Worm (Caenorhabditis elegans) whole organism, young adult: ENCODE measurements around the gene elp-1.

ENCODE experiments used
- B0019.2 ChIP-seq: fragments of 200-800 bp; sonication (Bioruptor generic); conservative IDR thresholded peaks from 2 replicates; pipeline ENCODE4 v1.3.6; 2022; ENCODE audit warnings: missing genetic modification reagents, missing genetic modification characterization, missing compliant biosample characterization
- F49E8.2 ChIP-seq: sonication (generic microtip); optimal IDR thresholded peaks from 3 replicates; lab custom pipeline; 2017; ENCODE audit warnings: missing genetic modification characterization, mild to moderate bottlenecking, missing compliant biosample characterization, antibody characterized with exemption, moderate library complexity; ENCODE audit not compliant: insufficient read depth
- F57A8.1 ChIP-seq: fragments of 200-800 bp; sonication (Bioruptor generic); optimal IDR thresholded peaks from 2 replicates; lab custom pipeline; 2018; ENCODE audit warnings: mild to moderate bottlenecking, missing genetic modification characterization, moderate library complexity, missing compliant biosample characterization
- T26A5.8 ChIP-seq: sonication (generic microtip); optimal IDR thresholded peaks from 2 replicates; lab custom pipeline; 2016; ENCODE audit warnings: missing genetic modification characterization, missing compliant biosample characterization
- Y53F4B.3 ChIP-seq: fragments of 200-800 bp; sonication (Bioruptor generic); IDR thresholded peaks from 2 replicates; pipeline ENCODE4 v1.3.6; 2022; ENCODE audit warnings: missing genetic modification reagents, missing genetic modification characterization, missing compliant biosample characterization
- ZK185.1 ChIP-seq: sonication (generic microtip); optimal IDR thresholded peaks from 2 replicates; lab custom pipeline; 2016; ENCODE audit warnings: mild to moderate bottlenecking, missing genetic modification characterization, missing compliant biosample characterization; ENCODE audit not compliant: poor library complexity, severe bottlenecking
- akir-1 ChIP-seq: fragments of 200-800 bp; sonication (Bioruptor generic); optimal IDR thresholded peaks from 2 replicates; lab custom pipeline; 2018; ENCODE audit warnings: mild to moderate bottlenecking, missing genetic modification characterization, moderate library complexity, missing compliant biosample characterization
- aptf-2 ChIP-seq: fragments of 200-800 bp; sonication (Bioruptor generic); conservative IDR thresholded peaks from 2 replicates; pipeline ENCODE4 v1.3.6; 2022; ENCODE audit warnings: missing genetic modification reagents, missing genetic modification characterization, missing compliant biosample characterization
- atf-7 ChIP-seq: sonication (generic microtip); optimal IDR thresholded peaks from 2 replicates; lab custom pipeline; 2017; ENCODE audit warnings: mild to moderate bottlenecking, missing genetic modification characterization, missing compliant biosample characterization
- ceh-27 ChIP-seq: fragments of 200-800 bp; sonication (Bioruptor generic); optimal IDR thresholded peaks from 2 replicates; lab custom pipeline; 2018; ENCODE audit warnings: mild to moderate bottlenecking, missing genetic modification characterization, moderate library complexity, missing compliant biosample characterization
- ceh-91 ChIP-seq: fragments of 200-800 bp; sonication (Bioruptor generic); IDR thresholded peaks from 2 replicates; pipeline ENCODE4 v1.3.6; 2022; ENCODE audit warnings: missing genetic modification reagents, missing genetic modification characterization, missing compliant biosample characterization
- die-1 ChIP-seq: sonication (generic microtip); optimal IDR thresholded peaks from 2 replicates; lab custom pipeline; 2016; ENCODE audit warnings: missing genotype, mild to moderate bottlenecking, missing genetic modification characterization, missing compliant biosample characterization
- him-1 ChIP-seq: sonication (generic microtip); optimal IDR thresholded peaks from 2 replicates; lab custom pipeline; 2016; ENCODE audit warnings: missing genotype, missing genetic modification reagents, missing genetic modification characterization, missing compliant biosample characterization
- lag-1 ChIP-seq: fragments of 200-800 bp; sonication (Bioruptor generic); IDR thresholded peaks from 2 replicates; pipeline ENCODE4 v1.3.6; 2022; ENCODE audit warnings: missing genetic modification reagents, missing genetic modification characterization, missing compliant biosample characterization
- let-526 ChIP-seq: fragments of 200-800 bp; sonication (Bioruptor generic); IDR thresholded peaks from 2 replicates; pipeline ENCODE4 v1.3.6; 2022; ENCODE audit warnings: missing genetic modification reagents, missing genetic modification characterization, missing compliant biosample characterization
- lin-40 ChIP-seq: sonication (generic microtip); optimal IDR thresholded peaks from 2 replicates; lab custom pipeline; 2016; ENCODE audit warnings: missing genetic modification characterization, mild to moderate bottlenecking, missing compliant biosample characterization, missing genotype, missing genetic modification reagents
- lin-54 ChIP-seq: fragments of 200-800 bp; sonication (Bioruptor generic); optimal IDR thresholded peaks from 2 replicates; lab custom pipeline; 2018; ENCODE audit warnings: mild to moderate bottlenecking, missing genetic modification characterization, missing compliant biosample characterization
- madf-6 ChIP-seq: fragments of 200-800 bp; sonication (Bioruptor generic); IDR thresholded peaks from 2 replicates; pipeline ENCODE4 v1.3.6; 2022; ENCODE audit warnings: missing genetic modification reagents, missing genetic modification characterization, missing compliant biosample characterization
- mcd-1 ChIP-seq: fragments of 200-800 bp; sonication (Bioruptor generic); IDR thresholded peaks from 2 replicates; pipeline ENCODE4 v1.3.6; 2022; ENCODE audit warnings: missing genetic modification reagents, missing genetic modification characterization, missing compliant biosample characterization
- mes-4 ChIP-seq: sonication (generic microtip); optimal IDR thresholded peaks from 2 replicates; lab custom pipeline; 2016; ENCODE audit warnings: missing genotype, missing genetic modification characterization, missing compliant biosample characterization
- mxl-1 ChIP-seq: sonication (generic microtip); optimal IDR thresholded peaks from 2 replicates; lab custom pipeline; 2016; ENCODE audit warnings: missing genetic modification characterization, missing compliant biosample characterization
- nfya-2 ChIP-seq: fragments of 200-800 bp; sonication (Bioruptor generic); IDR thresholded peaks from 2 replicates; pipeline ENCODE4 v1.3.6; 2022; ENCODE audit warnings: missing genetic modification reagents, missing genetic modification characterization, missing compliant biosample characterization
- nhr-27 ChIP-seq: fragments of 200-800 bp; sonication (Bioruptor generic); optimal IDR thresholded peaks from 2 replicates; lab custom pipeline; 2018; ENCODE audit warnings: mild to moderate bottlenecking, missing genetic modification characterization, moderate library complexity, missing compliant biosample characterization
- nhr-80 ChIP-seq: sonication (generic microtip); optimal IDR thresholded peaks from 2 replicates; lab custom pipeline; 2016; ENCODE audit warnings: missing genetic modification characterization, missing compliant biosample characterization
- rcor-1 ChIP-seq: fragments of 200-800 bp; sonication (Bioruptor generic); IDR thresholded peaks from 2 replicates; pipeline ENCODE4 v1.3.6; 2022; ENCODE audit warnings: missing genetic modification reagents, missing genetic modification characterization, missing compliant biosample characterization
- rpc-1 ChIP-seq, 2 experiments: fragments of 150-350 bp in 1 of 2; sonication (generic microtip) in 1 of 2; optimal IDR thresholded peaks; 2 replicates each; lab custom pipeline; 2014 to 2018; ENCODE audit warnings: missing biosample characterization in 1 of 2, missing genetic modification characterization in 1 of 2, missing genetic modification reagents in 1 of 2, missing genotype in 1 of 2
- sdz-38 ChIP-seq: sonication (generic microtip); optimal IDR thresholded peaks from 2 replicates; lab custom pipeline; 2016; ENCODE audit warnings: missing genotype, missing genetic modification characterization, missing compliant biosample characterization
- snpc-1.1 ChIP-seq: sonication (generic microtip); optimal IDR thresholded peaks from 2 replicates; lab custom pipeline; 2017; ENCODE audit warnings: missing genetic modification characterization, mild to moderate bottlenecking, missing compliant biosample characterization, antibody characterized with exemption, moderate library complexity, missing genotype, missing genetic modification reagents; ENCODE audit not compliant: insufficient read depth
- snpc-1.3 ChIP-seq: sonication (generic microtip); optimal IDR thresholded peaks from 2 replicates; lab custom pipeline; 2017; ENCODE audit warnings: missing genetic modification characterization, mild to moderate bottlenecking, missing compliant biosample characterization, antibody characterized with exemption, moderate library complexity, missing genotype, missing genetic modification reagents; ENCODE audit not compliant: insufficient read depth
- snpc-3.4 ChIP-seq: sonication (generic microtip); optimal IDR thresholded peaks from 2 replicates; lab custom pipeline; 2017; ENCODE audit warnings: missing genetic modification characterization, mild to moderate bottlenecking, missing compliant biosample characterization, antibody characterized with exemption, moderate library complexity, missing genotype, missing genetic modification reagents
- sptf-2 ChIP-seq: fragments of 200-800 bp; sonication (Bioruptor generic); optimal IDR thresholded peaks from 2 replicates; lab custom pipeline; 2018; ENCODE audit warnings: mild to moderate bottlenecking, missing genetic modification characterization, missing compliant biosample characterization
- tbp1 ChIP-seq: fragments of 200-800 bp; sonication (Bioruptor generic); optimal IDR thresholded peaks from 2 replicates; lab custom pipeline; 2018; ENCODE audit warnings: mild to moderate bottlenecking, missing genetic modification characterization, missing compliant biosample characterization
- tlf-1 ChIP-seq: fragments of 200-800 bp; sonication (Bioruptor generic); optimal IDR thresholded peaks from 2 replicates; lab custom pipeline; 2018; ENCODE audit warnings: mild to moderate bottlenecking, missing genetic modification characterization, missing compliant biosample characterization
- unc-130 ChIP-seq: sonication (generic microtip); optimal IDR thresholded peaks from 2 replicates; lab custom pipeline; 2016; ENCODE audit warnings: missing genetic modification reagents, missing genetic modification characterization, missing compliant biosample characterization
- xnd-1 ChIP-seq: sonication (generic microtip); optimal IDR thresholded peaks from 2 replicates; lab custom pipeline; 2016; ENCODE audit warnings: missing genotype, missing genetic modification reagents, missing genetic modification characterization, missing compliant biosample characterization
- ztf-6 ChIP-seq: fragments of 200-800 bp; sonication (Bioruptor generic); IDR thresholded peaks from 2 replicates; pipeline ENCODE4 v1.3.6; 2022; ENCODE audit warnings: missing genetic modification reagents, missing genetic modification characterization, missing compliant biosample characterization

The elp-1 gene

ce11 chrV:20770061-20770460 lies at the start of gene elp-1:
Gene elp-1, minus strand, starts transcription at chrV:20770161.
- TF ChIP-seq snpc-1.3 (no peak), aptf-2 (GFP tag; lab: Robert Waterston, UW) (no peak), ceh-27 (no peak), tlf-1 (no peak), rcor-1 (GFP tag; lab: Robert Waterston, UW) (no peak), nhr-80 (tag; lab: Kevin White, UChicago) (no peak)
- TF ChIP-seq, all 124 proteins: peak for 0

ce11 chrV:20815842-20816241 lies 45.9 kb upstream of the elp-1 start, which contains the start of gene sshk-1:
Gene sshk-1, plus strand, starts transcription at chrV:20816142.
- TF ChIP-seq sptf-2 (GFP tag; lab: Kevin White, UChicago) (no peak), snpc-1.1 (no peak), tbp1 (GFP tag; lab: Kevin White, UChicago) (no peak), rcor-1 (GFP tag; lab: Robert Waterston, UW) (no peak), F57A8.1 (no peak), rpc-1 (optimal IDR thresholded peaks at IDR 0.05; lab: Kevin White, UChicago) (no peak), rpc-1 (tag; optimal IDR thresholded peaks at IDR 0.05; lab: Kevin White, UChicago) (no peak), snpc-3.4 (tag; lab: Kevin White, UChicago) (no peak), B0019.2 (no peak), mxl-1 (no peak), mes-4 (tag; lab: Kevin White, UChicago) (no peak), atf-7 (tag; lab: Kevin White, UChicago) (no peak), Y53F4B.3 (no peak), ZK185.1 (no peak), lin-40 (tag; lab: Kevin White, UChicago) (no peak), xnd-1 (tag; lab: Kevin White, UChicago) (no peak), akir-1 (GFP tag; lab: Kevin White, UChicago) (no peak), nhr-27 (no peak), die-1 (tag; lab: Kevin White, UChicago) (no peak), F49E8.2 (tag; lab: Kevin White, UChicago) (no peak), ceh-91 (GFP tag; lab: Robert Waterston, UW) (no peak)

- no peak for TF ChIP-seq let-526 (GFP tag; lab: Robert Waterston, UW)
- TF ChIP-seq nfya-2 (GFP tag; lab: Robert Waterston, UW): no peak
- no peak for TF ChIP-seq lin-54
- TF ChIP-seq sdz-38 (tag; lab: Kevin White, UChicago): no peak
- no peak for TF ChIP-seq xnd-1 (tag; lab: Kevin White, UChicago)
- no peak for TF ChIP-seq madf-6
- no peak for TF ChIP-seq lag-1 (GFP tag; lab: Robert Waterston, UW)
- no peak for TF ChIP-seq ztf-6 (GFP tag; lab: Robert Waterston, UW)
- no peak for TF ChIP-seq ZK185.1
- TF ChIP-seq mcd-1 (GFP tag; lab: Robert Waterston, UW): no peak
- TF ChIP-seq T26A5.8 (tag; lab: Kevin White, UChicago): no peak
- TF ChIP-seq him-1 (tag; lab: Kevin White, UChicago): no peak
- no peak for TF ChIP-seq unc-130
Observed at ce11 chrV:20814424-20814823, 44.5 kb upstream of the elp-1 start, which contains the start of gene Y44A6D.7. Gene Y44A6D.7, plus strand, starts transcription at chrV:20814724.
